Worm (Caenorhabditis elegans) whole organism, late embryonic: Measurements from ENCODE around the gene lgc-25.

Source experiments
- C08G9.2 ChIP-seq: sonication (generic microtip); optimal IDR thresholded peaks from 2 replicates; lab custom pipeline; 2016; ENCODE audit warnings: mild to moderate bottlenecking, missing genetic modification characterization, moderate library complexity, missing compliant biosample characterization
- ceh-34 ChIP-seq: sonication (generic microtip); optimal IDR thresholded peaks from 2 replicates; lab custom pipeline; 2016; ENCODE audit warnings: mild to moderate bottlenecking, missing genetic modification characterization, missing compliant biosample characterization
- ceh-9 ChIP-seq: sonication (generic microtip); optimal IDR thresholded peaks from 2 replicates; lab custom pipeline; 2016; ENCODE audit warnings: mild to moderate bottlenecking, missing genetic modification characterization, inconsistent platforms, missing compliant biosample characterization
- elt-2 ChIP-seq: sonication (generic microtip); optimal IDR thresholded peaks from 2 replicates; lab custom pipeline; 2016; ENCODE audit warnings: missing genetic modification reagents, missing genetic modification characterization, missing compliant biosample characterization
- hlh-13 ChIP-seq: fragments of 200-800 bp; sonication (Bioruptor generic); optimal IDR thresholded peaks from 2 replicates; lab custom pipeline; 2018; ENCODE audit warnings: mild to moderate bottlenecking, missing genetic modification characterization, missing compliant biosample characterization
- hlh-30 ChIP-seq: sonication (generic microtip); optimal IDR thresholded peaks from 2 replicates; lab custom pipeline; 2017; ENCODE audit warnings: antibody characterized with exemption, missing genetic modification characterization, missing compliant biosample characterization; ENCODE audit not compliant: insufficient read depth
- nhr-11 ChIP-seq: fragments of 150-350 bp; optimal IDR thresholded peaks from 2 replicates; lab custom pipeline; 2014; ENCODE audit warnings: missing biosample characterization, missing genetic modification characterization
- nhr-232 ChIP-seq: sonication (generic microtip); optimal IDR thresholded peaks from 2 replicates; lab custom pipeline; 2016; ENCODE audit warnings: missing genetic modification characterization, missing compliant biosample characterization
- ref-2 ChIP-seq: sonication (generic microtip); optimal IDR thresholded peaks from 2 replicates; lab custom pipeline; 2016; ENCODE audit warnings: missing genetic modification characterization, missing compliant biosample characterization
- unc-86 ChIP-seq: sonication (generic microtip); optimal IDR thresholded peaks from 2 replicates; lab custom pipeline; 2016; ENCODE audit warnings: missing genetic modification characterization, missing compliant biosample characterization
- ztf-16 ChIP-seq: sonication (generic microtip); optimal IDR thresholded peaks from 2 replicates; lab custom pipeline; 2017; ENCODE audit warnings: missing genetic modification characterization, missing compliant biosample characterization

- TF ChIP-seq hlh-13 (GFP tag; lab: Kevin White, UChicago) (no peak), elt-2 (no peak), ztf-16 (no peak), nhr-232 (tag; lab: Kevin White, UChicago) (no peak), nhr-11 (tag; lab: Kevin White, UChicago) (no peak), unc-86 (no peak), C08G9.2 (no peak), ceh-9 (tag; lab: Kevin White, UChicago) (no peak), ref-2 (tag; lab: Kevin White, UChicago) (no peak), ceh-34 (tag; lab: Kevin White, UChicago) (peak; percentile 39), hlh-30 (tag; lab: Kevin White, UChicago) (peak; percentile 37)
Observed at ce11 chrX:14173850-14174249, 12.3 kb upstream of the lgc-25 start, which contains the start of gene idhb-1.
